Worm (Caenorhabditis elegans): Measurements from ENCODE around the gene Y50D4C.12.
A peak's percentile ranks its signal among the peaks of the same experiment; 100 is the strongest.

The Y50D4C.12 gene

ce11 chrV:975184-975583 lies 7.2 kb upstream of the Y50D4C.12 start:
- TF ChIP-seq cebp-1 (GFP tag; IDR thresholded peaks at IDR 0.05), result no peak
- TF ChIP-seq cebp-1 (tag; optimal IDR thresholded peaks at IDR 0.05), result peak; percentile 53
- TF ChIP-seq die-1 (tag; optimal IDR thresholded peaks at IDR 0.05), result no peak
- no peak for TF ChIP-seq ceh-91 (GFP tag; IDR thresholded peaks at IDR 0.05)
- TF ChIP-seq dox-1 (GFP tag; IDR thresholded peaks at IDR 0.05), result peak; percentile 55; the same call in 1 of the 2 replicates
- TF ChIP-seq hsf-1 (GFP tag; IDR thresholded peaks at IDR 0.05), result no peak
- TF ChIP-seq rec-8 (tag; optimal IDR thresholded peaks at IDR 0.05), result no peak
- no peak for TF ChIP-seq Y53G8AR.9 (GFP tag; conservative IDR thresholded peaks at IDR 0.05)
- no peak for TF ChIP-seq lsy-27 (tag; optimal IDR thresholded peaks at IDR 0.05; ENCODE audit: borderline replicate concordance, insufficient read depth)
- TF ChIP-seq zfh-2 (GFP tag; conservative IDR thresholded peaks at IDR 0.05), result 0 out of 2 replicates have a peak, but pooled peaks have one; percentile 34
- no peak for TF ChIP-seq C06A6.2 (GFP tag; conservative IDR thresholded peaks at IDR 0.05)
- no peak for TF ChIP-seq F37B4.10 (GFP tag; IDR thresholded peaks at IDR 0.05)
- peak; percentile 8 for TF ChIP-seq tbp1 (GFP tag; optimal IDR thresholded peaks at IDR 0.05)
- no peak for TF ChIP-seq lin-26 (GFP tag; IDR thresholded peaks at IDR 0.05)
- no peak for TF ChIP-seq pha-4 (tag; optimal IDR thresholded peaks at IDR 0.05)
- TF ChIP-seq K12H6.12 (tag; optimal IDR thresholded peaks at IDR 0.05), result no peak
- no peak for TF ChIP-seq snpc-1.3 (tag; optimal IDR thresholded peaks at IDR 0.05; ENCODE audit: insufficient read depth)
- TF ChIP-seq snpc-3.4 (tag; optimal IDR thresholded peaks at IDR 0.05), result no peak
- TF ChIP-seq ceh-27 (GFP tag; optimal IDR thresholded peaks at IDR 0.05), result peak; percentile 53
- TF ChIP-seq nhr-90 (tag; optimal IDR thresholded peaks at IDR 0.05), result no peak
- no peak for TF ChIP-seq snpc-4 (GFP tag; optimal IDR thresholded peaks at IDR 0.05)
- TF ChIP-seq snpc-4 (tag; optimal IDR thresholded peaks at IDR 0.05), result peak in 2 of 4 experiments; percentile 10 to 47
- TF ChIP-seq attf-5 (GFP tag; optimal IDR thresholded peaks at IDR 0.05), result peak; percentile 19
- TF ChIP-seq hmg-1.2 (GFP tag; IDR thresholded peaks at IDR 0.05), result peak; percentile 84
- TF ChIP-seq lin-35 (GFP tag; optimal IDR thresholded peaks at IDR 0.05), result no peak
- TF ChIP-seq F52B5.7 (tag; optimal IDR thresholded peaks at IDR 0.05), result no peak
- TF ChIP-seq rpc-1 (optimal IDR thresholded peaks at IDR 0.05), result no peak
- no peak for TF ChIP-seq rpc-1 (tag; optimal IDR thresholded peaks at IDR 0.05)
- TF ChIP-seq lin-40 (tag; optimal IDR thresholded peaks at IDR 0.05), result peak; percentile 24
- no peak for TF ChIP-seq egl-18 (GFP tag; IDR thresholded peaks at IDR 0.05)

DNA sequence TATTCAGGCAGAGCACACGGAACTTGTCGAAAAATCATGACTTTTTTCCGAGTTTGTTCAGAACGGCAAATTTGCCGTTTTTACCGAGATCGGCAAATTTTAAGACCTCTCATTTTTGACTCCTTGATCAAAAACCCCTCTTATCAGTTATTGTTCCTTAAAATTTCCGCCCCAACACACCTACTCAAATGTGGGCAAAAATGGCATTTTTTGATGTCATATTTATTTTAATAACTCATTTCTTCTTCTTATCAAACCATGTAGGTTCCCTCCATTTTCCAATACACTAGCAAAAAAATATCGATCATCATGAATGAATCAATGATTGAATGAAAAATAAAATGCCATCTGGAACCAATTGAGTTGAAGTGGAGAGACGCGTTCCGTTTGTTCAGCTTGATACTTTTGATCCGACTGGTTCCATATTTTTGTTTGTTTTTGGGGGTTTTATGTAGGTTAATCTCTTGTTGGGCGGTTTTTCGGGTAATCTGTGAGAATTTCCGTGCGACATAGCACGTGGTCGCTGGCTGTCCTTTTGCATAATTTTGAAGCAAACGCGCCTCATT lies 5.8 kb upstream of the Y50D4C.12 start:
- TF ChIP-seq fkh-3 (tag; optimal IDR thresholded peaks at IDR 0.05), result no peak
- TF ChIP-seq tbp1 (GFP tag; optimal IDR thresholded peaks at IDR 0.05), result no peak
- no peak for TF ChIP-seq snpc-1.1 (tag; optimal IDR thresholded peaks at IDR 0.05; ENCODE audit: insufficient read depth)
- peak; percentile 20 for TF ChIP-seq nhr-80 (tag; optimal IDR thresholded peaks at IDR 0.05)
- no peak for TF ChIP-seq K12H6.12 (tag; optimal IDR thresholded peaks at IDR 0.05)
- TF ChIP-seq Y95B8A.8 (GFP tag; IDR thresholded peaks at IDR 0.05), result no peak

DNA sequence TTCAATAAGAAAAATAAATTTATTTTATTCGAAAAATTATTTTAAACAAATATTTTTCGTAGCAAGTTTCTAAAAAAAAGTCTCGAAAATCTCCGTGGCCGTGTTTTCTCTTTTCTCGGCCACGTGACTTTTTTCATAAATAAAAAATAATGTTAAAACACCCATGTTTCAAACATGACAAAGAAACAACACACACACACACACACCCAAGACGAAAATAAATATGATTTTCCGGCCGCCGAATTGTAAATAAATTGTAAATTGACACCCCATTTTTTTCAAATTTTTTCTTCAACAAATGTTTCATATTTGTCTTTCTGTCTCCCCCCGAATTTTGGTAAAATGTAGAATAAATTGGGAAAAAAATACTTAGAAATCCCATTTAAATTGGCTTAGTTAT lies 4.5 kb upstream of the Y50D4C.12 start:
- TF ChIP-seq B0035.1 (tag; optimal IDR thresholded peaks at IDR 0.05) (no peak), F39B2.1 (GFP tag; IDR thresholded peaks at IDR 0.05) (no peak), D2030.7 (GFP tag; IDR thresholded peaks at IDR 0.05) (no peak), ekl-4 (GFP tag; IDR thresholded peaks at IDR 0.05) (no peak), ceh-100 (GFP tag; IDR thresholded peaks at IDR 0.05) (no peak), madf-8 (GFP tag; conservative IDR thresholded peaks at IDR 0.05) (no peak), T26A5.8 (tag; optimal IDR thresholded peaks at IDR 0.05) (no peak), chd-7 (tag; optimal IDR thresholded peaks at IDR 0.05) (no peak), attf-6 (GFP tag; IDR thresholded peaks at IDR 0.05) (no peak)
